Worm (Caenorhabditis elegans) whole organism, L4/young adult: Measurements from ENCODE around the gene R07E5.17.

Experiments
- W03F9.2 ChIP-seq: fragments of 150-350 bp; optimal IDR thresholded peaks from 2 replicates; lab custom pipeline; 2014; ENCODE audit warnings: missing biosample characterization, missing genetic modification characterization
- dao-5 ChIP-seq: sonication (generic microtip); optimal IDR thresholded peaks from 2 replicates; lab custom pipeline; 2016; ENCODE audit warnings: missing genotype, missing genetic modification characterization, moderate library complexity, missing compliant biosample characterization
- him-1 ChIP-seq: sonication (generic microtip); optimal IDR thresholded peaks from 2 replicates; lab custom pipeline; 2016; ENCODE audit warnings: missing genotype, missing genetic modification reagents, missing genetic modification characterization, missing compliant biosample characterization

The R07E5.17 gene

DNA sequence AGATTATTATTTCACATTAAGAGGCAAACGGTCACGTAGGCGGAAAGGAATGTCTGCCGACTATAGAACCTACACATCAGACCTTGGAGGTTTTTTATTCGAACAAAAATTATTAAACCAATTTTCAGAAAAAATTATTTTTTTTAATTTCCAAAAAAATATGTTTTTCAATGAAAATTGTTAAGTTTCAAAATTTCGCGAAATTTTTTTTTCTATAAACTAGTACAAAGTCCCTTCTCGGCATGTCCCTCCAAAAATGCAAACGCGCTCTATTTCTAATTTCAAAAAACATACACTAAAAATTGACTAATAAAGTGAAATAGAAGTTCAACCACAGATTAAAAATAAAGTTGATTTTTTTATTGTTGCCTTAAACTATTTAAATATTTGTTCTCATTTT lies 39.3 kb downstream of the R07E5.17 start, which contains the start of gene ckb-1:
ckb-1 (plus strand) TSS at position 301 of the 400 bp plus-strand sequence.
- TF ChIP-seq dao-5 (no peak), him-1 (tag; lab: Kevin White, UChicago) (no peak), W03F9.2 (no peak)

DNA sequence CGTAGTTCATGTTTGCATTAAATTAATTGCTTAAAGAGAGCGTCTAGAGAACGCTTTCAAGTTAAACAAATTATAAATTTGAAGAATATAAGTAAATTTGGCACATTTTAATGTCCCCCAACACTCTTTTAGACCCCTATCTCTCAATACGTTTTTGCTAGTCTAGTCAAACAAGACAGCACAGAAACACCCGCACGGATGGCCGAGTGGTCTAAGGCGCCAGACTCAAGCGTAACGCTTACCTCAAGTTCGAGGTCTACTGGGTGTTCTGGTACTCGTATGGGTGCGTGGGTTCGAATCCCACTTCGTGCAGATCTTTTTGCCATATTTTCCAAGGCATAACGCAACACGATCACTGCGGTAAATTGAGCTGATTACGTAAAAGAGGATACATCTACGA lies 41.9 kb downstream of the R07E5.17 start:
- TF ChIP-seq dao-5 (no peak), W03F9.2 (no peak), him-1 (tag; lab: Kevin White, UChicago) (no peak)

DNA sequence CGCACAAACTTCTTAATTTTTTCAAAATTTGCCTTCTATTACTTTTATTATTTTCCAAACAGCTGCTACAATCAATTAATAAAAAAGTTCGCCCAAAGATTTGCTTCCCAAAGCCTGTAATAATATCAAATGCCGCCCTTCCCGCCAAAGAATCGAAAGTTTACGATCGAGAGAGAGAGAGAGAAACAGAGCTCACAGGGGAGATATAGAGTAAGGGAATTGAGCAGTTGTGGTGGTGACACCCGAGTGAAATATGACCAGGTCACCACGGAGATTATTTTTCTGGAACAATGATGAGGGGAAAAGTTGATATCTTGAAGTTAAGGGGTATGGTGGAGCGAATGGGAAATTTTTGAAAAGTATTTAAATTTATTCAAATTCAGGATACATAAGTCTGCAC lies 44.3 kb downstream of the R07E5.17 start:
- no peak for TF ChIP-seq dao-5
- TF ChIP-seq him-1 (tag; lab: Kevin White, UChicago) = no peak
- TF ChIP-seq W03F9.2 = no peak

DNA sequence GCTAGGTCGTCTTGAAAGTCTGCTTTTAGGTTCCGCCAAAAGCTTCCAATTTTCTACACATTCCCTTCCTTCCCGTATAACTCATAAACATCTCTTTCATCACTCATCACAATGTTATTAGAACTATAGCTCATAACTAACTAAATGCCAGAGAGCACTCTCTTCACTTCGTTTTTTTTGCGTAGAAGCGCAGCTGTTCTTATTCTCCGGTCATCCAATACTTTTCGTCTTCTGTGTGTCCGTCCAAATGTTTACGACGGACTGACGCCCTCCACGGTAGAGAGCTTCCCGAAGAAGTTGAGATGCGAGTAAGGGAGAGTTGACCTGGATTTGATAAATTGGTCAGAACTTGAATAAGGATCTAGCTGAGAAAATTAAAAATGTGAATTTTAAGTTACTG lies 45.0 kb downstream of the R07E5.17 start:
- TF ChIP-seq W03F9.2 = no peak
- TF ChIP-seq dao-5 = no peak
- TF ChIP-seq him-1 (tag; lab: Kevin White, UChicago) = no peak

DNA sequence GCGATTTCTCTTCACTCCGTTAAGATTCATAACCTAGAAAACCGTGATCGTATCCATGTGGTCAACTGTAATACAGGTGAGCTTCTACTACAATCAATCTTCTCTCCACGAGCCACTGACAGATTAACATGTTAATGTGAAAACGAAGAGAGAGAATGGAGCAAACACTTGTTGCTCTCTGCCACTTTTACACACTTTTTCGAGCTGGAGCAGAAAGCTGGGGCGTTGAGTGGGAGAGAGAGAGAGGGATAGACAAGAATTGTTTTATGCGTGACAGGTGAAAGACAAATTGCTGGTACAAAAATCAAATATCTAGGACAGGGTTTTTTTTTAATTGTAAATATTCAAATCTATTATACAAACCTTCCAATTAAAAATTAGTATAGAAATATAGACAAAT lies 45.9 kb downstream of the R07E5.17 start:
- TF ChIP-seq dao-5 = no peak
- TF ChIP-seq him-1 (tag; lab: Kevin White, UChicago) = no peak
- TF ChIP-seq W03F9.2 = no peak

DNA sequence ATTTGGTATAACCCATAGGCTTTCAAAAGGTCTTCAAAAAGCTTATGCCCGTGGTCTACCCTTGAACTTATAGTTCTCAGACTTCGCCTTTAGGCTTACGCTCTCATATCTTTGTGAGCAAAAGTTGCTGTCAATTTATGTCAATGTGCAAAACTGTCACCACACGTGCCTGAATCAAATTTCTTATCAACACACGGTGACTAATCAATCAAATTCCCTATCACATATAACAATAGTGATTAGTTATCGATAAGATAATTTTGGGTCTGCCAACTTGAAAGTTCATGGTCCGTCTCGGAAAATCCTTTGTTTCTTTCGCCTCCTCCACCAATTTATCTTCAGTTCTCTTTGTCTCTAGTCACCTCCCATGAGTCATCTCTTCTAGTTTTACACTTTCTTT lies 46.8 kb downstream of the R07E5.17 start:
- TF ChIP-seq W03F9.2 = no peak
- no peak for TF ChIP-seq dao-5
- no peak for TF ChIP-seq him-1 (tag; lab: Kevin White, UChicago)

- no peak for TF ChIP-seq W03F9.2
- no peak for TF ChIP-seq dao-5
- TF ChIP-seq him-1 (tag; lab: Kevin White, UChicago) = no peak
These were observed 47.9 kb downstream of the R07E5.17 start, which contains the start of gene mnp-1 for ce11 chrIII:4356384-4356783. TSS of gene mnp-1 (plus strand) at chrIII:4356594.
